Fruit fly (Drosophila melanogaster): Measurements from ENCODE around the gene CG14903.

Gene CG14903

DNA sequence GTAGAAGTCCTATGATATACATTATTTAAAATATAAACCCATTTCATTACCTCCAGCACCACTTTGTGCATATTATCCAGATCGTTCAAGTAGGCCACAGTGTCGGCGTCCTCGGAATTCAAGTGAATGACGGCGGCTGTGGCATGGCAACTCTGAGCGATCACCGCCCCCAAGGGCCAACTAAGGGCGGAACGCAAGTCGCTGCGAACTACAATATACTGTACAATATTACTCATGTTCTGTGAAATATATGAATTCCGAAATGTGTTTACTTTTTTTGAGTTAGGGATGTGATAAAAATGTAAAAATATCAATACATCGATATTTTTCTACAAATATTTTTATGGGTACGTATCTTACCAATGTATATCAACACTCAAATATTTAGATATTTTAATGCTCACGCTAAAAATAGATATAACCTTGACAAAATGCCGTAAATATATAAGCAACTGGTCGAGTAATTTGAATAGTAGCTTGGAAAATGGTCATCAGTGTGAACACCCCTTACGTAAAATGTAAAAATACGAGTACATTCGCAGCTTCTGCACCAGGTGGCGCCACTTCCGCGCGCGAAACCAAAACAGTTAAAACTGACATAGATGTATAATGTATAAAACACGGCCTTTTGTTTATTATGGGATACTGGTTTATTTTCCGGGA is at the start of gene CG14903:
Gene CG14903, minus strand, starts transcription at position 270 of the 663 bp plus-strand sequence.
- TF ChIP-seq Smox (GFP tag; optimal IDR thresholded peaks at IDR 0.05) (peak; percentile 8), Hr38 (GFP tag; optimal IDR thresholded peaks at IDR 0.05) (no peak), CG9139 (GFP tag; optimal IDR thresholded peaks at IDR 0.05) (no peak), Sox15 (GFP tag; optimal IDR thresholded peaks at IDR 0.05) (no peak), CG15336 (GFP tag; IDR thresholded peaks at IDR 0.05) (no peak), CG6792 (GFP tag; optimal IDR thresholded peaks at IDR 0.05) (no peak), topi (GFP tag; optimal IDR thresholded peaks at IDR 0.05) (no peak), CG34406 (GFP tag; optimal IDR thresholded peaks at IDR 0.05) (no peak), fkh (GFP tag; optimal IDR thresholded peaks at IDR 0.05) (peak; percentile 81), CG7368 (GFP tag; optimal IDR thresholded peaks at IDR 0.05) (no peak), CG10669 (GFP tag; optimal IDR thresholded peaks at IDR 0.05) (no peak), OdsH (GFP tag; optimal IDR thresholded peaks at IDR 0.05) (no peak), dac (GFP tag; optimal IDR thresholded peaks at IDR 0.05) (no peak), salr (GFP tag; optimal IDR thresholded peaks at IDR 0.05) (no peak), CG8319 (GFP tag; optimal IDR thresholded peaks at IDR 0.05) (no peak), Ets21C (GFP tag; optimal IDR thresholded peaks at IDR 0.05) (peak; percentile 12), CG6163 (GFP tag; IDR thresholded peaks at IDR 0.05) (no peak), svp (GFP tag) (peak; percentile 71), CG6808 (GFP tag; optimal IDR thresholded peaks at IDR 0.05) (no peak), achi (GFP tag; optimal IDR thresholded peaks at IDR 0.05) (no peak), fd85E (GFP tag; optimal IDR thresholded peaks at IDR 0.05) (no peak), CG6276 (GFP tag; optimal IDR thresholded peaks at IDR 0.05) (no peak), Gug (GFP tag; IDR thresholded peaks at IDR 0.05) (no peak), dsx (GFP tag; optimal IDR thresholded peaks at IDR 0.05; ENCODE audit: poor library complexity, severe bottlenecking) (no peak), CG11294 (GFP tag; IDR thresholded peaks at IDR 0.05) (no peak), CG1621 (tag; optimal IDR thresholded peaks at IDR 0.05) (no peak), pdm3 (GFP tag; optimal IDR thresholded peaks at IDR 0.05) (peak; percentile 13), cyc (GFP tag; optimal IDR thresholded peaks at IDR 0.05) (peak; percentile 42), Sox14 (GFP tag; optimal IDR thresholded peaks at IDR 0.05) (no peak), lz (GFP tag; optimal IDR thresholded peaks at IDR 0.05) (peak; percentile 12), Blimp-1 (GFP tag; optimal IDR thresholded peaks at IDR 0.05) (no peak), CG31627 (GFP tag; optimal IDR thresholded peaks at IDR 0.05) (peak; percentile 50), spab (GFP tag; optimal IDR thresholded peaks at IDR 0.05) (no peak), CG3919 (GFP tag; optimal IDR thresholded peaks at IDR 0.05) (no peak), CG10631 (GFP tag; optimal IDR thresholded peaks at IDR 0.05) (peak; percentile 2), CG16779 (tag; optimal IDR thresholded peaks at IDR 0.05) (no peak), Eip78C (GFP tag) (peak; percentile 54), CG6854 (GFP tag; optimal IDR thresholded peaks at IDR 0.05) (no peak), Eip93F (GFP tag; optimal IDR thresholded peaks at IDR 0.05) (no peak), Eip75B (GFP tag; optimal IDR thresholded peaks at IDR 0.05) (no peak), vri (GFP tag; optimal IDR thresholded peaks at IDR 0.05) (no peak), acj6 (GFP tag; optimal IDR thresholded peaks at IDR 0.05) (no peak), CG8632 (GFP tag; optimal IDR thresholded peaks at IDR 0.05) (no peak), Ets96B (tag; optimal IDR thresholded peaks at IDR 0.05) (no peak), CG8119 (GFP tag; IDR thresholded peaks at IDR 0.05) (no peak), Hr39 (GFP tag; optimal IDR thresholded peaks at IDR 0.05) (peak; percentile 35), CG11902 (GFP tag; optimal IDR thresholded peaks at IDR 0.05) (peak; percentile 25)

Measured in whole organism, prepupa.